Worm (Caenorhabditis elegans): ENCODE results near the gene clec-247.

The clec-247 gene

ce11 chrV:18268744-18269143 is 14.0 kb upstream of the clec-247 start, which contains the start of gene fbxa-213:
Gene fbxa-213 (minus strand): TSS chrV:18268844.
- no peak for TF ChIP-seq nfya-1 (tag; optimal IDR thresholded peaks at IDR 0.05)
- TF ChIP-seq F13H6.1 (tag; optimal IDR thresholded peaks at IDR 0.05) = no peak
- no peak for TF ChIP-seq ref-2 (tag; optimal IDR thresholded peaks at IDR 0.05)
- no peak for TF ChIP-seq lin-11 (tag; optimal IDR thresholded peaks at IDR 0.05)
- TF ChIP-seq unc-3 (GFP tag; conservative IDR thresholded peaks at IDR 0.05) = no peak
- TF ChIP-seq unc-3 (tag; optimal IDR thresholded peaks at IDR 0.05) = no peak
- TF ChIP-seq pax-1 (tag; optimal IDR thresholded peaks at IDR 0.05) = no peak
- TF ChIP-seq unc-42 (tag; optimal IDR thresholded peaks at IDR 0.05) = no peak
- no peak for TF ChIP-seq ceh-30 (tag; optimal IDR thresholded peaks at IDR 0.05)
- no peak for TF ChIP-seq Y22D7AL.16 (tag; optimal IDR thresholded peaks at IDR 0.05)
- TF ChIP-seq T23F11.4 (GFP tag; optimal IDR thresholded peaks at IDR 0.05) = no peak
- TF ChIP-seq pha-4 (tag; optimal IDR thresholded peaks at IDR 0.05) = no peak
- TF ChIP-seq unc-86 (tag; optimal IDR thresholded peaks at IDR 0.05) = no peak

DNA sequence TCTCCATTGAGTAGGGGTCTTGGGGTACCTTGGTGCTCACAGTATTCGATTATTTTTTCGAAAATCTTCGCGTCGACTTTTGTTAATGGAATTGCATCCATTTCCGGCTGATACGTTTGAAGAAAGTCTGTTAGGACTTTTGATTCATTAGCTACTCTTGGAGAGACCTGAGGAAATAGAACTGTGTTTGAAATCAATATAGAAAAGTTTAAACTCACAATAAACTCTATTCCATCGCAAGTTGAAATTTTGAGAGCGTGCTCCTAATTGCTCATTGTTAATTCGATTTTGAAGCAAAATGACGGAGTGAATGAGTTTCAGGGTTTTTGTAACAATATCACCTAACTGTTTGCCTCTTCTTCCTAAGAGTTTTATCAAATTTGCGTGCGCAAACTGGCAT is 12.8 kb upstream of the clec-247 start, which contains the start of gene skr-6:
TSS of gene skr-6 (minus strand) at position 101 of the 400 bp plus-strand sequence.
- TF ChIP-seq unc-3 (GFP tag; conservative IDR thresholded peaks at IDR 0.05) = no peak
- no peak for TF ChIP-seq unc-3 (tag; optimal IDR thresholded peaks at IDR 0.05)
- no peak for TF ChIP-seq unc-55 (GFP tag; optimal IDR thresholded peaks at IDR 0.05)
- no peak for TF ChIP-seq gmeb-2 (tag; optimal IDR thresholded peaks at IDR 0.05)
- no peak for TF ChIP-seq ztf-16 (tag; optimal IDR thresholded peaks at IDR 0.05)
- TF ChIP-seq eyg-1 (tag; optimal IDR thresholded peaks at IDR 0.05) = no peak
- no peak for TF ChIP-seq ceh-6 (GFP tag; optimal IDR thresholded peaks at IDR 0.05)
- no peak for TF ChIP-seq hlh-6 (tag; optimal IDR thresholded peaks at IDR 0.05)
- TF ChIP-seq madf-2 (tag; optimal IDR thresholded peaks at IDR 0.05) = no peak
- no peak for TF ChIP-seq hlh-30 (tag; optimal IDR thresholded peaks at IDR 0.05; ENCODE audit: insufficient read depth)
- TF ChIP-seq ets-4 (tag; optimal IDR thresholded peaks at IDR 0.05) = no peak
- no peak for TF ChIP-seq T23F11.4 (GFP tag; optimal IDR thresholded peaks at IDR 0.05)
- no peak for TF ChIP-seq hlh-13 (GFP tag; optimal IDR thresholded peaks at IDR 0.05)
- no peak for TF ChIP-seq che-1 (tag; optimal IDR thresholded peaks at IDR 0.05)
- TF ChIP-seq elt-2 (tag; optimal IDR thresholded peaks at IDR 0.05) = no peak
- TF ChIP-seq elt-4 (tag; optimal IDR thresholded peaks at IDR 0.05) = no peak
- TF ChIP-seq zip-5 (tag; optimal IDR thresholded peaks at IDR 0.05) = no peak
- TF ChIP-seq ama-1 (optimal IDR thresholded peaks at IDR 0.05) = no peak
- TF ChIP-seq F13H6.1 (tag; optimal IDR thresholded peaks at IDR 0.05) = no peak
- TF ChIP-seq ceh-9 (tag; optimal IDR thresholded peaks at IDR 0.05) = no peak

- no peak for TF ChIP-seq eyg-1 (tag; optimal IDR thresholded peaks at IDR 0.05)
- TF ChIP-seq fax-1 (tag; optimal IDR thresholded peaks at IDR 0.05) = no peak
- TF ChIP-seq lin-11 (tag; optimal IDR thresholded peaks at IDR 0.05) = no peak
- TF ChIP-seq hlh-30 (tag; optimal IDR thresholded peaks at IDR 0.05; ENCODE audit: insufficient read depth) = no peak
- no peak for TF ChIP-seq zip-5 (tag; optimal IDR thresholded peaks at IDR 0.05)
- no peak for TF ChIP-seq nhr-232 (tag; optimal IDR thresholded peaks at IDR 0.05)
Observed at ce11 chrV:18270403-18270802, 12.3 kb upstream of the clec-247 start, which contains the start of gene Y37H2C.4. Gene Y37H2C.4 (plus strand): TSS chrV:18270703.

DNA sequence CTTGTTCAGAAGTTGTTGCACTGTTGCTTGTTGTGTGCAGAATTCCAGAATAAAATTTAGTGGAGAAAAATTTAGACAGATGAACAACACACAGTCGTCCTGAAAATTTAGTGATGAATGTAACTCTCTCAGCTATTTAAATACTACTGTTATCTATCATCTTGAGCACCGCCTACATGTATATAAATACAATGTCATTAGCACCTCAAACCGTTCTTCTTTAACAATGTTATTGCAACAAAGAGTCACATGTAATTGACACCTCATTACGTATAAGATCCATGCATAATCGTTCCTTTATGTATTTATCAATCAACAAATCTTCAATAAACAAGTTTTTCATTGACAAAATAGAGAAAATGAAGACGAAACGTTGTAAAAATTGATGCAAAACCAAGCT is 1.9 kb upstream of the clec-247 start, which contains the start of gene Y51A2A.16:
TSS of gene Y51A2A.16 (minus strand) at position 101 of the 400 bp plus-strand sequence.
- no peak for TF ChIP-seq tbx-7 (tag; optimal IDR thresholded peaks at IDR 0.05)
- TF ChIP-seq elt-4 (tag; optimal IDR thresholded peaks at IDR 0.05) = no peak
- no peak for TF ChIP-seq nhr-11 (tag; optimal IDR thresholded peaks at IDR 0.05)
- TF ChIP-seq sox-4 (tag; optimal IDR thresholded peaks at IDR 0.05) = no peak
- no peak for TF ChIP-seq ceh-6 (GFP tag; optimal IDR thresholded peaks at IDR 0.05)
- no peak for TF ChIP-seq unc-55 (GFP tag; optimal IDR thresholded peaks at IDR 0.05)
- TF ChIP-seq hlh-13 (GFP tag; optimal IDR thresholded peaks at IDR 0.05) = no peak
- no peak for TF ChIP-seq gmeb-2 (tag; optimal IDR thresholded peaks at IDR 0.05)
- TF ChIP-seq ahr-1 (tag; optimal IDR thresholded peaks at IDR 0.05) = no peak
- TF ChIP-seq pax-1 (tag; optimal IDR thresholded peaks at IDR 0.05) = no peak
- no peak for TF ChIP-seq T23F11.4 (GFP tag; optimal IDR thresholded peaks at IDR 0.05)
- no peak for TF ChIP-seq pag-3 (tag; optimal IDR thresholded peaks at IDR 0.05; ENCODE audit: borderline replicate concordance)
- no peak for TF ChIP-seq npax-4 (tag; optimal IDR thresholded peaks at IDR 0.05)
- TF ChIP-seq ceh-19 (GFP tag; optimal IDR thresholded peaks at IDR 0.05) = no peak
- no peak for TF ChIP-seq ceh-30 (tag; optimal IDR thresholded peaks at IDR 0.05)
- TF ChIP-seq sox-2 (GFP tag; IDR thresholded peaks at IDR 0.05) = no peak
- no peak for TF ChIP-seq ceh-31 (tag; optimal IDR thresholded peaks at IDR 0.05)
- no peak for TF ChIP-seq pqm-1 (tag; optimal IDR thresholded peaks at IDR 0.05)
